Worm (Caenorhabditis elegans) whole organism, L1 larva: ENCODE measurements around the gene Y6G8.16.

ENCODE experiments used
- C04F5.9 ChIP-seq: sonication (generic microtip); optimal IDR thresholded peaks from 2 replicates; lab custom pipeline; 2016; ENCODE audit warnings: missing genetic modification characterization, missing compliant biosample characterization
- C16A3.4 ChIP-seq: fragments of 150-350 bp; optimal IDR thresholded peaks from 2 replicates; lab custom pipeline; 2014; ENCODE audit warnings: missing biosample characterization, missing genetic modification characterization
- F16B12.6 ChIP-seq: fragments of 150-350 bp; optimal IDR thresholded peaks from 2 replicates; lab custom pipeline; 2014; ENCODE audit warnings: missing biosample characterization, missing genetic modification characterization
- Y116A8C.19 ChIP-seq: sonication (generic microtip); optimal IDR thresholded peaks from 2 replicates; lab custom pipeline; 2016; ENCODE audit warnings: missing compliant biosample characterization, missing genetic modification characterization, borderline replicate concordance
- aly-2 ChIP-seq: fragments of 150-350 bp; optimal IDR thresholded peaks from 2 replicates; lab custom pipeline; 2014; ENCODE audit warnings: missing biosample characterization, missing genetic modification characterization
- ama-1 ChIP-seq: fragments of 150-350 bp; optimal IDR thresholded peaks from 2 replicates; lab custom pipeline; 2014
- ces-1 ChIP-seq: fragments of 150-350 bp; optimal IDR thresholded peaks from 2 replicates; lab custom pipeline; 2014; ENCODE audit warnings: missing biosample characterization, missing genetic modification reagents, missing genetic modification characterization
- efl-1 ChIP-seq, 4 experiments: fragments of 150-350 bp; optimal IDR thresholded peaks in 3 of 4; peaks in 1 of 4; 1 replicate in 1 of 4; 2 replicates in 3 of 4; lab custom pipeline; 2014; ENCODE audit warnings: missing biosample characterization in 2 of 4, missing genetic modification characterization in 2 of 4, missing genetic modification reagents in 2 of 4
- egl-13 ChIP-seq: sonication (generic microtip); optimal IDR thresholded peaks from 2 replicates; lab custom pipeline; 2016; ENCODE audit warnings: missing genotype, missing genetic modification reagents, missing genetic modification characterization, missing compliant biosample characterization
- elt-2 ChIP-seq: sonication (generic microtip); optimal IDR thresholded peaks from 2 replicates; lab custom pipeline; 2016; ENCODE audit warnings: missing genetic modification characterization, mild to moderate bottlenecking, inconsistent platforms, missing compliant biosample characterization, missing genetic modification reagents
- elt-3 ChIP-seq, 6 experiments: fragments of 150-350 bp in 1 of 6; sonication (generic microtip); optimal IDR thresholded peaks; 2 replicates each; lab custom pipeline; 2017 to 2018; ENCODE audit warnings: missing biosample characterization in 6 of 6, missing genetic modification characterization in 6 of 6, inconsistent platforms in 1 of 6
- ets-5 ChIP-seq: fragments of 200-800 bp; sonication (Bioruptor generic); IDR thresholded peaks from 2 replicates; pipeline ENCODE4 v1.3.6; 2022; ENCODE audit warnings: missing genetic modification characterization, missing compliant biosample characterization
- fos-1 ChIP-seq: fragments of 150-350 bp; optimal IDR thresholded peaks from 2 replicates; lab custom pipeline; 2014; ENCODE audit warnings: missing biosample characterization, missing genetic modification characterization
- hlh-4 ChIP-seq: sonication (generic microtip); optimal IDR thresholded peaks from 2 replicates; lab custom pipeline; 2016; ENCODE audit warnings: mild to moderate bottlenecking, missing genetic modification characterization, missing compliant biosample characterization
- irx-1 ChIP-seq: sonication (generic microtip); optimal IDR thresholded peaks from 2 replicates; lab custom pipeline; 2016; ENCODE audit warnings: missing genetic modification characterization, missing compliant biosample characterization
- isw-1 ChIP-seq: fragments of 200-800 bp; sonication (Bioruptor generic); IDR thresholded peaks from 2 replicates; pipeline ENCODE4 v1.3.6; 2022; ENCODE audit warnings: missing genetic modification characterization, missing compliant biosample characterization
- lin-15B ChIP-seq: fragments of 150-350 bp; sonication (generic microtip); optimal IDR thresholded peaks from 3 replicates; lab custom pipeline; 2014; ENCODE audit warnings: missing biosample characterization, missing genetic modification characterization
- lin-35 ChIP-seq, 2 experiments: fragments of 150-350 bp; optimal IDR thresholded peaks; 2 replicates each; lab custom pipeline; 2014; ENCODE audit warnings: missing biosample characterization in 2 of 2, missing genetic modification characterization in 2 of 2, missing genetic modification reagents in 2 of 2
- lir-3 ChIP-seq: sonication (generic microtip); optimal IDR thresholded peaks from 2 replicates; lab custom pipeline; 2016; ENCODE audit warnings: mild to moderate bottlenecking, missing genetic modification characterization, moderate library complexity, missing compliant biosample characterization; ENCODE audit not compliant: poor library complexity
- mef-2 ChIP-seq: fragments of 150-350 bp; optimal IDR thresholded peaks from 2 replicates; lab custom pipeline; 2014; ENCODE audit warnings: missing biosample characterization, missing genetic modification characterization
- mep-1 ChIP-seq: fragments of 150-350 bp; optimal IDR thresholded peaks from 2 replicates; lab custom pipeline; 2014; ENCODE audit warnings: missing biosample characterization, missing genetic modification characterization
- nhr-28 ChIP-seq: fragments of 150-350 bp; optimal IDR thresholded peaks from 2 replicates; lab custom pipeline; 2014; ENCODE audit warnings: missing biosample characterization, missing genetic modification characterization
- nhr-76 ChIP-seq: sonication (generic microtip); optimal IDR thresholded peaks from 2 replicates; lab custom pipeline; 2017; ENCODE audit warnings: missing biosample characterization, missing genetic modification characterization
- nhr-77 ChIP-seq: fragments of 150-350 bp; optimal IDR thresholded peaks from 2 replicates; lab custom pipeline; 2014; ENCODE audit warnings: missing biosample characterization, missing genetic modification characterization
- pax-3 ChIP-seq: fragments of 200-800 bp; sonication (Bioruptor generic); optimal IDR thresholded peaks from 2 replicates; lab custom pipeline; 2018; ENCODE audit warnings: mild to moderate bottlenecking, missing genetic modification characterization, moderate library complexity, missing compliant biosample characterization
- snpc-4 ChIP-seq: fragments of 150-350 bp; optimal IDR thresholded peaks from 2 replicates; lab custom pipeline; 2014; ENCODE audit warnings: missing biosample characterization, missing genetic modification characterization
- snu-23 ChIP-seq: sonication (generic microtip); optimal IDR thresholded peaks from 2 replicates; lab custom pipeline; 2016; ENCODE audit warnings: missing genetic modification characterization, missing compliant biosample characterization
- sptf-1 ChIP-seq: fragments of 150-350 bp; optimal IDR thresholded peaks from 2 replicates; lab custom pipeline; 2014; ENCODE audit warnings: missing biosample characterization, missing genetic modification characterization
- swsn-7 ChIP-seq: sonication (generic microtip); optimal IDR thresholded peaks from 2 replicates; lab custom pipeline; 2016; ENCODE audit warnings: missing genetic modification characterization, missing compliant biosample characterization
- tlp-1 ChIP-seq: fragments of 150-350 bp; optimal IDR thresholded peaks from 2 replicates; lab custom pipeline; 2014; ENCODE audit warnings: missing biosample characterization, missing genetic modification characterization
- unc-130 ChIP-seq: fragments of 150-350 bp; optimal IDR thresholded peaks from 2 replicates; lab custom pipeline; 2017; ENCODE audit warnings: missing biosample characterization, missing genetic modification characterization, inconsistent platforms
- unc-62 ChIP-seq: fragments of 150-350 bp; optimal IDR thresholded peaks from 2 replicates; lab custom pipeline; 2014; ENCODE audit warnings: missing biosample characterization, missing genetic modification reagents, missing genetic modification characterization
- unc-86 ChIP-seq: sonication (generic microtip); optimal IDR thresholded peaks from 2 replicates; lab custom pipeline; 2016; ENCODE audit warnings: missing genetic modification characterization, missing compliant biosample characterization
- unc-98 ChIP-seq: fragments of 200-800 bp; sonication (Bioruptor generic); IDR thresholded peaks from 2 replicates; pipeline ENCODE4 v1.3.6; 2022; ENCODE audit warnings: missing genetic modification characterization, missing compliant biosample characterization
- xbp-1 ChIP-seq: sonication (generic microtip); optimal IDR thresholded peaks from 2 replicates; lab custom pipeline; 2016; ENCODE audit warnings: missing genetic modification characterization, missing compliant biosample characterization
- ztf-4 ChIP-seq: fragments of 150-350 bp; optimal IDR thresholded peaks from 2 replicates; lab custom pipeline; 2014; ENCODE audit warnings: missing biosample characterization, missing genetic modification characterization

Y6G8.16 gene

DNA sequence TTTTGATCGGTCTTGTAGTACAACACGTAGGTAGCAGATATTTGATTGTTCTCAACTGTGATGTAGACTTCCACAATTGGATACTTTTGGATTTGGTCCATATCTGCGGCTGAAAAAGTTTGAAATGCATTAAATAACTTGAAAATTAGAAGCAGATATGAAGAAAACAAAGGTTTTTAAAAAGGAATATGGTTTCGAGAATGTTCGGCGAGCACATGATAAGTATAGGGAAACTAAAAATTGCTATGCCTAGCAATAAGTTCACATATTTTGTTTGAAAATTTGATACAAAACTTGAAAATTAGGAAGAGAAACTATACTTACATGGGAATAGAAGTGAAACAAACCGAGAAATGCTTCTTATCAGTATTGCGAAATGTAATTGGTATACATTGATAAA lies 9.5 kb downstream of the Y6G8.16 start, which contains the start of gene Y6G8.5:
Gene Y6G8.5 (minus strand): TSS at position 101 of the 400 bp plus-strand sequence.
- TF ChIP-seq swsn-7 (tag; lab: Kevin White, UChicago) (no peak), efl-1 (optimal IDR thresholded peaks at IDR 0.05; lab: Kevin White, UChicago) (no peak), efl-1 (GFP tag; optimal IDR thresholded peaks at IDR 0.05 in 1 of 2; lab: Kevin White, UChicago) (peak in 1 of 2 experiments; percentile 2), elt-2 (peak; percentile 12)

DNA sequence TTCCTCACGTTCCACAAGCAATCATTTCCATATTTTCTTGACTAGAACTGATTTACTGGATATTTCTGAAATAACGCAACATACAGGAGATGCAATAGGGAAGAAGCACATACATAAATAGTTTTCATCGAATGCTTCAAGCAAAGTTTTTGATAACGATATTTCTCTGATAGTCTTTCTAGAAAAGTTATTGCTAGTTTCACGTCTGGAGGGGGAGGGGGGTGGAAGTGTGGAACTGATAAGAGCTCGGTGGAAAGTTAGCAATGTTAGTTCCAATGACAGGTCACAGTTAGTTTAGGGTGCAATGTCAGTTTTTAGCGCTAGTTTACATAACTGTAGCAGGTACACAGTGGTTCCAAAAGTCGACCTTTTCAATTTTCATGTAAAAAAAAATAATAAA lies 10.7 kb downstream of the Y6G8.16 start, which contains the start of gene Y6G8.6:
Gene Y6G8.6 (minus strand): TSS at position 98 of the 400 bp plus-strand sequence.
- TF ChIP-seq ces-1 (GFP tag; lab: Kevin White, UChicago) = no peak
- peak; percentile 72 for TF ChIP-seq elt-2
- TF ChIP-seq ets-5 (GFP tag; lab: Robert Waterston, UW) = no peak

DNA sequence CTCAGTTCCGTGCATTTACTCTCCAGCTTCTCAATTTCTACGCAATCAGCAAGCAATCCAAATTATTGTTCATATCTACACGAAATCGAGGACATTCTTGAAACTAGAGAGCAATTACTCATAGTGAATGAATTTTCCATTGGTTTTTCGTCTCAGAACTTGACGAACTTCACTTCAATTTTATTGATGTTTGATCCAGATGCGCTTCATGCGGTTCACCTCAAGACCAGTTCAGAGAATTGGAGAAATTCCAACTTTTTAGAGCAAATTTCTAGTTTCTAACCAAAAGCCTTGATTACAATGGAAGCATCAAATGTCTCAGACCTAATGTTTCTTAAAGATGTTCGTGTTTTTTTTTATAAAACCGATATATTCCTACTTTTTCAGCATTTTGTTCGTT lies 14.1 kb downstream of the Y6G8.16 start, which contains the start of gene Y6G8.8:
Gene Y6G8.8 (plus strand): TSS at position 301 of the 400 bp plus-strand sequence.
- TF ChIP-seq nhr-77 (tag; lab: Kevin White, UChicago) (no peak), ama-1 (lab: Kevin White, UChicago) (no peak), isw-1 (GFP tag; lab: Robert Waterston, UW) (no peak), ztf-4 (tag; lab: Kevin White, UChicago) (no peak)
- TF ChIP-seq, all 84 proteins: peak for 0

DNA sequence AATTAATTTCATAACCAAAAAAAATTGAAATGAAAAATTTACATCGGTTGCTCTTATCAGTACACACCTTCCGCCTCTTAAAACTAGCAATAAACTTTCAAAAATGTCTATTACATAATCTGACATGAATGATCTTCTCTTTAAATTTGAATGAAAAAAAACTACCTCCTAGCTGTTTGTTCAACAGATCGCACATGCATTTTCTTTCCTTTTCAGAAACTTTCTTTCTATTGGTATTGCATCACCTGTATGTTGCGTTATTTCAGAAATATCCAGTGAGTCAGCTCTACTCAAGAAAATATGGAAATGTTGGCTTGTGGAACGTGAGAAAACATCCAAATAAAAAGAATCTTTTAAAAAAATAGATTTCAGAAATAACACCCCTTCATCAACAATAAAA lies 17.1 kb downstream of the Y6G8.16 start, which contains the start of gene F57G4.1:
Gene F57G4.1 (plus strand): TSS at position 301 of the 400 bp plus-strand sequence.
- TF ChIP-seq unc-98 (GFP tag; lab: Robert Waterston, UW) (no peak), Y116A8C.19 (no peak), lir-3 (no peak), aly-2 (tag; lab: Kevin White, UChicago) (no peak), ama-1 (lab: Kevin White, UChicago) (no peak), F16B12.6 (tag; lab: Kevin White, UChicago) (no peak), snpc-4 (tag; lab: Kevin White, UChicago) (no peak), C04F5.9 (tag; lab: Kevin White, UChicago) (no peak), unc-86 (tag; lab: Kevin White, UChicago) (no peak), pax-3 (tag; lab: Kevin White, UChicago) (no peak), irx-1 (no peak), egl-13 (tag; lab: Kevin White, UChicago) (no peak), snu-23 (GFP tag; lab: Kevin White, UChicago) (no peak), mef-2 (no peak), unc-62 (GFP tag; lab: Kevin White, UChicago) (no peak)

DNA sequence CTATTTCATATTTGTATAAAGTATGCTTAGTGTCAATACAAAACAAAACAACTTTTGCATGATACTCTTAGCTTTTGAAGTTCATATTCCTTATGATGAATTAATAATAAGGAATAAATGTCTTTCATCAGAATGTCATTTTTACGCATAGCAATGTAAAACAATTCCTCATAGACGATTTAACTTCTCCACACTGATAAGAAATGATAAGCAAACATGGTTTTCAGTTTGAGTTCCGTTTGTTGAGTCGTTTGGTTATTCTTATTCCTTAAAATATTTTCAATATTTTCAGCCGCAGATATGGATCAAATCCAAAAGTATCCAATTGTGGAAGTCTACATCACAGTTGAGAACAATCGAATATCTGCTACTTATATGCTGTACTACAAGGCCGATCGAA lies 18.8 kb downstream of the Y6G8.16 start, which contains the start of gene F57G4.11:
Gene F57G4.11 (plus strand): TSS at position 301 of the 400 bp plus-strand sequence.
- TF ChIP-seq nhr-76 (no peak), hlh-4 (tag; lab: Kevin White, UChicago) (no peak), nhr-28 (no peak), unc-62 (GFP tag; lab: Kevin White, UChicago) (no peak), unc-130 (tag; lab: Kevin White, UChicago) (no peak), mef-2 (no peak), lin-15B (tag; lab: Kevin White, UChicago) (no peak), elt-3 (tag; optimal IDR thresholded peaks at IDR 0.05; lab: Kevin White, UChicago) (no peak), tlp-1 (no peak), sptf-1 (tag; lab: Kevin White, UChicago) (no peak), lin-35 (GFP tag; optimal IDR thresholded peaks at IDR 0.05; lab: Kevin White, UChicago) (no peak), fos-1 (tag; lab: Kevin White, UChicago) (no peak), xbp-1 (tag; lab: Kevin White, UChicago) (no peak), mep-1 (tag; lab: Kevin White, UChicago) (no peak), C16A3.4 (tag; lab: Kevin White, UChicago) (no peak)
